Worm (Caenorhabditis elegans) whole organism, young adult: Measurements from ENCODE around the gene Y57G11C.31.
A peak's percentile ranks its signal among the peaks of the same experiment; 100 is the strongest.

Experiments used
- F22D6.2 ChIP-seq: sonication (generic microtip); optimal IDR thresholded peaks from 2 replicates; lab custom pipeline; 2016; ENCODE audit warnings: mild to moderate bottlenecking, missing genetic modification characterization, missing compliant biosample characterization
- F33H1.4 ChIP-seq: fragments of 200-800 bp; sonication (Bioruptor generic); IDR thresholded peaks from 2 replicates; pipeline ENCODE4 v1.3.6; 2022; ENCODE audit warnings: missing genetic modification reagents, missing genetic modification characterization, missing compliant biosample characterization
- F39B2.1 ChIP-seq: fragments of 200-800 bp; sonication (Bioruptor generic); IDR thresholded peaks from 2 replicates; pipeline ENCODE4 v1.3.6; 2022; ENCODE audit warnings: missing genetic modification reagents, missing genetic modification characterization, missing compliant biosample characterization
- F57A8.1 ChIP-seq: fragments of 200-800 bp; sonication (Bioruptor generic); optimal IDR thresholded peaks from 2 replicates; lab custom pipeline; 2018; ENCODE audit warnings: mild to moderate bottlenecking, missing genetic modification characterization, moderate library complexity, missing compliant biosample characterization
- K12H6.12 ChIP-seq: fragments of 200-800 bp; sonication (Bioruptor generic); optimal IDR thresholded peaks from 2 replicates; lab custom pipeline; 2018; ENCODE audit warnings: mild to moderate bottlenecking, missing genetic modification characterization, missing compliant biosample characterization
- Y53F4B.3 ChIP-seq: fragments of 200-800 bp; sonication (Bioruptor generic); IDR thresholded peaks from 2 replicates; pipeline ENCODE4 v1.3.6; 2022; ENCODE audit warnings: missing genetic modification reagents, missing genetic modification characterization, missing compliant biosample characterization
- Y67H2A.10 ChIP-seq: fragments of 200-800 bp; sonication (Bioruptor generic); conservative IDR thresholded peaks from 2 replicates; pipeline ENCODE4 v1.3.6; 2022; ENCODE audit warnings: missing genetic modification reagents, missing genetic modification characterization, missing compliant biosample characterization
- Y79H2A.3 ChIP-seq: fragments of 200-800 bp; sonication (Bioruptor generic); conservative IDR thresholded peaks from 2 replicates; pipeline ENCODE4 v1.3.6; 2022; ENCODE audit warnings: missing genetic modification reagents, missing genetic modification characterization, missing compliant biosample characterization
- Y95B8A.8 ChIP-seq: fragments of 200-800 bp; sonication (Bioruptor generic); IDR thresholded peaks from 2 replicates; pipeline ENCODE4 v1.3.6; 2022; ENCODE audit warnings: missing genetic modification reagents, missing genetic modification characterization, missing compliant biosample characterization
- ama-1 ChIP-seq, 3 experiments: fragments of 150-350 bp in 1 of 3; sonication (generic microtip) in 2 of 3; optimal IDR thresholded peaks; 2 replicates each; lab custom pipeline; 2014 to 2018; ENCODE audit warnings: missing biosample characterization in 2 of 3, missing genetic modification characterization in 2 of 3, missing genetic modification reagents in 2 of 3
- attf-3 ChIP-seq: fragments of 200-800 bp; sonication (Bioruptor generic); conservative IDR thresholded peaks from 2 replicates; pipeline ENCODE4 v1.3.6; 2022; ENCODE audit warnings: missing genetic modification reagents, missing genetic modification characterization, missing compliant biosample characterization
- attf-5 ChIP-seq: fragments of 200-800 bp; sonication (Bioruptor generic); optimal IDR thresholded peaks from 2 replicates; lab custom pipeline; 2018; ENCODE audit warnings: mild to moderate bottlenecking, missing genetic modification characterization, missing compliant biosample characterization
- bed-1 ChIP-seq: fragments of 200-800 bp; sonication (Bioruptor generic); IDR thresholded peaks from 2 replicates; pipeline ENCODE4 v1.3.6; 2022; ENCODE audit warnings: missing genetic modification reagents, missing genetic modification characterization, missing compliant biosample characterization
- ceh-100 ChIP-seq: fragments of 200-800 bp; sonication (Bioruptor generic); IDR thresholded peaks from 2 replicates; pipeline ENCODE4 v1.3.6; 2022; ENCODE audit warnings: missing genetic modification reagents, missing genetic modification characterization, missing compliant biosample characterization
- die-1 ChIP-seq: sonication (generic microtip); optimal IDR thresholded peaks from 2 replicates; lab custom pipeline; 2016; ENCODE audit warnings: missing genotype, mild to moderate bottlenecking, missing genetic modification characterization, missing compliant biosample characterization
- egl-18 ChIP-seq: fragments of 200-800 bp; sonication (Bioruptor generic); IDR thresholded peaks from 2 replicates; pipeline ENCODE4 v1.3.6; 2022; ENCODE audit warnings: missing genetic modification reagents, missing genetic modification characterization, missing compliant biosample characterization
- lin-35 ChIP-seq, 3 experiments: fragments of 150-350 bp in 2 of 3; sonication (generic microtip) in 1 of 3; optimal IDR thresholded peaks; 2 replicates each; lab custom pipeline; 2014 to 2018; ENCODE audit warnings: missing biosample characterization in 3 of 3, missing genetic modification characterization in 3 of 3, missing genetic modification reagents in 3 of 3
- mel-28 ChIP-seq: sonication (generic microtip); optimal IDR thresholded peaks from 2 replicates; lab custom pipeline; 2016; ENCODE audit warnings: borderline replicate concordance, mild to moderate bottlenecking, missing genetic modification characterization, missing compliant biosample characterization
- nfya-1 ChIP-seq: sonication (generic microtip); optimal IDR thresholded peaks from 2 replicates; lab custom pipeline; 2017; ENCODE audit warnings: antibody characterized with exemption, missing compliant biosample characterization, missing genetic modification characterization, borderline replicate concordance; ENCODE audit not compliant: insufficient read depth
- nhr-27 ChIP-seq: fragments of 200-800 bp; sonication (Bioruptor generic); optimal IDR thresholded peaks from 2 replicates; lab custom pipeline; 2018; ENCODE audit warnings: mild to moderate bottlenecking, missing genetic modification characterization, moderate library complexity, missing compliant biosample characterization
- nhr-90 ChIP-seq: sonication (generic microtip); optimal IDR thresholded peaks from 2 replicates; lab custom pipeline; 2016; ENCODE audit warnings: missing genotype, mild to moderate bottlenecking, missing genetic modification characterization, missing compliant biosample characterization
- pha-4 ChIP-seq: fragments of 150-350 bp; sonication (generic microtip); optimal IDR thresholded peaks from 2 replicates; lab custom pipeline; 2014; ENCODE audit warnings: missing biosample characterization, missing genetic modification reagents, missing genetic modification characterization
- repo-1 ChIP-seq: sonication (generic microtip); optimal IDR thresholded peaks from 2 replicates; lab custom pipeline; 2017; ENCODE audit warnings: mild to moderate bottlenecking, missing genetic modification characterization, missing compliant biosample characterization
- snpc-1.3 ChIP-seq: sonication (generic microtip); optimal IDR thresholded peaks from 2 replicates; lab custom pipeline; 2017; ENCODE audit warnings: missing genetic modification characterization, mild to moderate bottlenecking, missing compliant biosample characterization, antibody characterized with exemption, moderate library complexity, missing genotype, missing genetic modification reagents; ENCODE audit not compliant: insufficient read depth
- snpc-3.4 ChIP-seq: sonication (generic microtip); optimal IDR thresholded peaks from 2 replicates; lab custom pipeline; 2017; ENCODE audit warnings: missing genetic modification characterization, mild to moderate bottlenecking, missing compliant biosample characterization, antibody characterized with exemption, moderate library complexity, missing genotype, missing genetic modification reagents
- snpc-4 ChIP-seq, 5 experiments: fragments of 150-350 bp in 1 of 5; sonication (generic microtip) in 4 of 5; optimal IDR thresholded peaks; 2 replicates each; lab custom pipeline; 2014 to 2018; ENCODE audit warnings: missing genetic modification characterization in 5 of 5, missing biosample characterization in 3 of 5, antibody characterized with exemption in 2 of 5, mild to moderate bottlenecking in 2 of 5, missing compliant biosample characterization in 2 of 5, missing genotype in 2 of 5, moderate library complexity in 2 of 5, missing genetic modification reagents in 1 of 5
- somi-1 ChIP-seq: fragments of 200-800 bp; sonication (Bioruptor generic); optimal IDR thresholded peaks from 2 replicates; lab custom pipeline; 2018; ENCODE audit warnings: mild to moderate bottlenecking, missing genetic modification characterization, missing compliant biosample characterization
- sptf-2 ChIP-seq: fragments of 200-800 bp; sonication (Bioruptor generic); optimal IDR thresholded peaks from 2 replicates; lab custom pipeline; 2018; ENCODE audit warnings: mild to moderate bottlenecking, missing genetic modification characterization, missing compliant biosample characterization
- tbp1 ChIP-seq: fragments of 200-800 bp; sonication (Bioruptor generic); optimal IDR thresholded peaks from 2 replicates; lab custom pipeline; 2018; ENCODE audit warnings: mild to moderate bottlenecking, missing genetic modification characterization, missing compliant biosample characterization
- tbx-9 ChIP-seq: sonication (generic microtip); optimal IDR thresholded peaks from 2 replicates; lab custom pipeline; 2016; ENCODE audit warnings: borderline replicate concordance, missing genetic modification characterization, inconsistent platforms, missing compliant biosample characterization
- zfh-2 ChIP-seq: fragments of 200-800 bp; sonication (Bioruptor generic); conservative IDR thresholded peaks from 2 replicates; pipeline ENCODE4 v1.3.6; 2022; ENCODE audit warnings: missing genetic modification reagents, missing genetic modification characterization, missing compliant biosample characterization

The Y57G11C.31 gene

ce11 chrIV:14706302-14706701 is 29.1 kb downstream of the Y57G11C.31 start, which contains the start of gene Y57G11C.41:
TSS of gene Y57G11C.41 (minus strand) at chrIV:14706402.
- no peak for TF ChIP-seq F33H1.4 (GFP tag; lab: Robert Waterston, UW)
- TF ChIP-seq Y53F4B.3 (GFP tag; lab: Robert Waterston, UW): no peak

ce11 chrIV:14709286-14709685 is 32.1 kb downstream of the Y57G11C.31 start, which contains the start of gene lgc-7:
TSS of gene lgc-7 (plus strand) at chrIV:14709586.
- TF ChIP-seq repo-1 (tag; lab: Kevin White, UChicago): no peak
- TF ChIP-seq Y95B8A.8 (GFP tag; lab: Robert Waterston, UW): no peak
- no peak for TF ChIP-seq die-1 (tag; lab: Kevin White, UChicago)
- no peak for TF ChIP-seq Y67H2A.10 (GFP tag; lab: Robert Waterston, UW)
- no peak for TF ChIP-seq nhr-27 (tag; lab: Kevin White, UChicago)
- no peak for TF ChIP-seq pha-4 (tag; lab: Kevin White, UChicago)
- no peak for TF ChIP-seq Y79H2A.3
- TF ChIP-seq ceh-100: no peak
- no peak for TF ChIP-seq lin-35 (GFP tag; optimal IDR thresholded peaks at IDR 0.05; lab: Kevin White, UChicago)
- no peak for TF ChIP-seq attf-3 (GFP tag; lab: Robert Waterston, UW)
- TF ChIP-seq zfh-2 (GFP tag; lab: Robert Waterston, UW): no peak
- no peak for TF ChIP-seq snpc-1.3 (tag; lab: Kevin White, UChicago)
- TF ChIP-seq tbx-9 (tag; lab: Kevin White, UChicago): no peak
- TF ChIP-seq sptf-2: no peak
- no peak for TF ChIP-seq nfya-1 (tag; lab: Kevin White, UChicago)
- TF ChIP-seq snpc-3.4: no peak
- no peak for TF ChIP-seq attf-5 (GFP tag; lab: Kevin White, UChicago)
- no peak for TF ChIP-seq somi-1 (GFP tag; lab: Kevin White, UChicago)

DNA sequence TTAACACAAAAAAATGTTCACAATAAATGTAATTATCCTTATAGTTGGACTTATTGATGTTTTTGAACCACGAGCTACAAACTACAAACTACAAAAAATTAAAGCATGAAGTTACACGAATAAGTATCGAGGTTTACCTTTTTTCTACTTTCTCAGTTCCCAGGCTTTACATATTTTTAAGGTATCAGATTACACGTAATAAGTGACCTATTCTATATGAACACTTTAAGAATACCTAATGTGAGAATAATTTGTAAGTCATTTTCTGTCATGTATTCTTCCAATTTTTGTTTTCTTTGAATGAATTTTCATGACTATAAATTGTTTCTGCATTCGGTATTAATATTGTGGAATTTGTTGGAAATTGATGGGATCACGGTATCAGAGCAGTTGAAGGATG is 38.3 kb downstream of the Y57G11C.31 start, which contains the start of gene lgc-8:
Gene lgc-8, plus strand, starts transcription at position 301 of the 400 bp plus-strand sequence.
- TF ChIP-seq somi-1 (GFP tag; lab: Kevin White, UChicago) (no peak), K12H6.12 (tag; lab: Kevin White, UChicago) (no peak), mel-28 (tag; lab: Kevin White, UChicago) (no peak), nhr-27 (tag; lab: Kevin White, UChicago) (no peak), tbp1 (GFP tag; lab: Kevin White, UChicago) (no peak), F39B2.1 (no peak), bed-1 (GFP tag; lab: Robert Waterston, UW) (no peak), egl-18 (no peak), F57A8.1 (GFP tag; lab: Kevin White, UChicago) (no peak), ama-1 (optimal IDR thresholded peaks at IDR 0.05; lab: Kevin White, UChicago) (no peak), ama-1 (GFP tag; optimal IDR thresholded peaks at IDR 0.05; lab: Kevin White, UChicago) (no peak), F22D6.2 (no peak)

ce11 chrIV:14728225-14728624 is 51.1 kb downstream of the Y57G11C.31 start, which contains the start of gene Y57G11C.42:
TSS of gene Y57G11C.42 (plus strand) at chrIV:14728525.
- TF ChIP-seq snpc-4 (GFP tag; optimal IDR thresholded peaks at IDR 0.05; lab: Kevin White, UChicago) (no peak), snpc-4 (tag; optimal IDR thresholded peaks at IDR 0.05; lab: Kevin White, UChicago) (peak in 1 of 4 experiments; percentile 22), nhr-90 (tag; lab: Kevin White, UChicago) (no peak)
- TF ChIP-seq, all 124 proteins: peak for 1
